Worm (Caenorhabditis elegans) whole organism, L4/young adult: ENCODE measurements around the gene nstp-9.

Source experiments
- W03F9.2 ChIP-seq: fragments of 150-350 bp; optimal IDR thresholded peaks from 2 replicates; lab custom pipeline; 2014; ENCODE audit warnings: missing biosample characterization, missing genetic modification characterization
- dao-5 ChIP-seq: sonication (generic microtip); optimal IDR thresholded peaks from 2 replicates; lab custom pipeline; 2016; ENCODE audit warnings: missing genotype, missing genetic modification characterization, moderate library complexity, missing compliant biosample characterization
- him-1 ChIP-seq: sonication (generic microtip); optimal IDR thresholded peaks from 2 replicates; lab custom pipeline; 2016; ENCODE audit warnings: missing genotype, missing genetic modification reagents, missing genetic modification characterization, missing compliant biosample characterization

nstp-9 gene

DNA sequence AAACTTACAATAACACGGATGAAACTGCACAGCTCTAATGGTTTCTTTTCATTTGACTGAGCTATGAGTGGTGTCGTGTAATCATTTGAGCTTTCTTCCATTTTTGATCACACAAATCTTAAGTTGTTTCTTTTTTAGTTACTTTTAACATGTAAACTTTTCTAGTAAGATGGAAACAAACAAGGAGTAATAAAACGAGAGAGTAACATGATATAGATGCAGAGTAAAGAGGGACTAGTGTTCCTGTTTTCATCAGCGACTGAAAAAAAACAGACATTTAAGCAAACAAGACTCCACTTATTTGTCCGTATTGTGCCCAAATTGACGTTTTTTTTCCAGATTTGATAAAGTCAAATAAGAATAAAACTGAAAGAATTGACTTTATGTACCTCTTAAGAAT, 49.4 kb downstream of the nstp-9 start, which contains the start of gene pgp-7:
pgp-7 (minus strand) TSS at position 101 of the 400 bp plus-strand sequence.
- TF ChIP-seq him-1 (tag; lab: Kevin White, UChicago) (no peak), W03F9.2 (no peak), dao-5 (tag; lab: Kevin White, UChicago) (no peak)
